Fruit fly (Drosophila melanogaster) whole organism, embryonic: ENCODE results near the gene CG1231.

ENCODE experiments used
- Asciz ChIP-seq: fragments of 200-800 bp; sonication (Bioruptor generic); optimal IDR thresholded peaks from 2 replicates; lab custom pipeline; 2017; ENCODE audit warnings: missing biosample characterization, mild to moderate bottlenecking, missing genetic modification characterization, missing genetic modification reagents
- BtbVII ChIP-seq: fragments of 200-800 bp; sonication (Bioruptor generic); optimal IDR thresholded peaks from 3 replicates; lab custom pipeline; 2017; ENCODE audit warnings: missing biosample characterization, mild to moderate bottlenecking, missing genetic modification characterization
- CG11456 ChIP-seq: fragments of 200-800 bp; sonication (Bioruptor generic); IDR thresholded peaks from 3 replicates; pipeline ENCODE4 v1.3.6; 2022; ENCODE audit warnings: missing biosample characterization, missing genetic modification characterization
- CG14014 ChIP-seq: fragments of 200-800 bp; sonication (Bioruptor generic); IDR thresholded peaks from 2 replicates; pipeline ENCODE4 v1.3.6; 2022; ENCODE audit warnings: missing biosample characterization, missing genetic modification characterization
- CG14710 ChIP-seq: fragments of 200-800 bp; sonication (Bioruptor generic); optimal IDR thresholded peaks from 3 replicates; lab custom pipeline; 2019; ENCODE audit warnings: missing biosample characterization, mild to moderate bottlenecking, missing genetic modification characterization, moderate library complexity
- CG15073 ChIP-seq: fragments of 200-800 bp; sonication (Bioruptor generic); optimal IDR thresholded peaks from 2 replicates; lab custom pipeline; 2016; ENCODE audit warnings: missing biosample characterization, missing genetic modification characterization
- CG16863 ChIP-seq: fragments of 200-800 bp; sonication (Bioruptor generic); optimal IDR thresholded peaks from 3 replicates; lab custom pipeline; 2016; ENCODE audit warnings: missing biosample characterization, missing genetic modification characterization
- CG1792 ChIP-seq: fragments of 200-800 bp; sonication (Bioruptor generic); optimal IDR thresholded peaks from 2 replicates; lab custom pipeline; 2016; ENCODE audit warnings: missing biosample characterization, missing genetic modification characterization
- CG30020 ChIP-seq: fragments of 200-800 bp; optimal IDR thresholded peaks from 2 replicates; lab custom pipeline; 2019; ENCODE audit warnings: missing biosample characterization, mild to moderate bottlenecking, missing genetic modification characterization, moderate library complexity
- CG3281 ChIP-seq: fragments of 200-800 bp; sonication (Bioruptor generic); optimal IDR thresholded peaks from 3 replicates; lab custom pipeline; 2017; ENCODE audit warnings: missing biosample characterization, mild to moderate bottlenecking, missing genetic modification characterization
- CG34224 ChIP-seq: fragments of 200-800 bp; sonication (Bioruptor generic); IDR thresholded peaks from 3 replicates; pipeline ENCODE4 v1.3.6; 2022; ENCODE audit warnings: missing biosample characterization, missing genetic modification characterization; ENCODE audit not compliant: partially characterized antibody
- CG42726 ChIP-seq: fragments of 200-800 bp; sonication (Bioruptor generic); IDR thresholded peaks from 2 replicates; pipeline ENCODE4 v1.3.6; 2022; ENCODE audit warnings: missing biosample characterization, missing genetic modification characterization; ENCODE audit not compliant: partially characterized antibody
- CG4282 ChIP-seq: fragments of 200-800 bp; sonication (Bioruptor generic); optimal IDR thresholded peaks from 2 replicates; lab custom pipeline; 2016; ENCODE audit warnings: missing biosample characterization, missing genetic modification characterization
- CG4360 ChIP-seq: fragments of 200-800 bp; sonication (Bioruptor generic); IDR thresholded peaks from 2 replicates; pipeline ENCODE4 v1.3.6; 2022; ENCODE audit warnings: missing biosample characterization, missing genetic modification characterization
- CG7271 ChIP-seq: fragments of 200-800 bp; sonication (Bioruptor generic); optimal IDR thresholded peaks from 2 replicates; lab custom pipeline; 2018; ENCODE audit warnings: missing biosample characterization, mild to moderate bottlenecking, missing genetic modification characterization, moderate library complexity
- CG8290 ChIP-seq, 3 experiments: fragments of 200-800 bp; sonication (Bioruptor generic); optimal IDR thresholded peaks; 2 replicates each; lab custom pipeline; 2016 to 2019; ENCODE audit warnings: missing biosample characterization in 3 of 3, missing genetic modification characterization in 3 of 3, mild to moderate bottlenecking in 2 of 3, moderate library complexity in 1 of 3
- CG8478 ChIP-seq: fragments of >200 bp; optimal IDR thresholded peaks from 2 replicates; lab custom pipeline; 2018
- Dref ChIP-seq: fragments of 200-800 bp; sonication (Bioruptor generic); IDR thresholded peaks from 2 replicates; pipeline ENCODE4 v1.3.6; 2022; ENCODE audit warnings: missing biosample characterization, missing genetic modification characterization
- HHEX ChIP-seq: fragments of 200-800 bp; sonication (Bioruptor generic); optimal IDR thresholded peaks from 3 replicates; lab custom pipeline; 2017; ENCODE audit warnings: missing biosample characterization, mild to moderate bottlenecking, missing genetic modification characterization, missing genetic modification reagents
- Hmx ChIP-seq: fragments of 200-800 bp; sonication (Bioruptor generic); optimal IDR thresholded peaks from 2 replicates; lab custom pipeline; 2016; ENCODE audit warnings: missing biosample characterization, missing genetic modification characterization
- Hr78 ChIP-seq, 2 experiments: fragments of 200-800 bp in 1 of 2; fragments of >200 bp in 1 of 2; sonication (Bioruptor generic) in 1 of 2; optimal IDR thresholded peaks; 2 replicates each; lab custom pipeline; 2017 to 2019; ENCODE audit warnings: missing biosample characterization in 2 of 2, missing genetic modification characterization in 2 of 2, mild to moderate bottlenecking in 1 of 2, moderate library complexity in 1 of 2
- MBD-R2 ChIP-seq: fragments of 200-800 bp; sonication (Bioruptor generic); IDR thresholded peaks from 2 replicates; pipeline ENCODE4 v1.3.6; 2022; ENCODE audit warnings: missing biosample characterization, missing genetic modification characterization
- Med ChIP-seq: fragments of 200-800 bp; sonication (Bioruptor generic); peaks from one replicate; lab custom pipeline; 2016; ENCODE audit warnings: missing biosample characterization, missing genetic modification characterization, mild to moderate bottlenecking, inconsistent platforms, moderate library complexity
- Nf-YA ChIP-seq: fragments of 200-800 bp; sonication (Bioruptor generic); IDR thresholded peaks from 2 replicates; pipeline ENCODE4 v1.3.6; 2022; ENCODE audit warnings: missing biosample characterization, missing genetic modification characterization
- Ssrp ChIP-seq: fragments of 200-800 bp; sonication (Bioruptor generic); optimal IDR thresholded peaks from 2 replicates; lab custom pipeline; 2018; ENCODE audit warnings: missing biosample characterization, mild to moderate bottlenecking, missing genetic modification characterization, moderate library complexity
- Vsx1 ChIP-seq: fragments of 200-800 bp; sonication (Bioruptor generic); optimal IDR thresholded peaks from 2 replicates; lab custom pipeline; 2017; ENCODE audit warnings: missing biosample characterization, mild to moderate bottlenecking, missing genetic modification characterization, missing genetic modification reagents
- al ChIP-seq: fragments of 200-800 bp; sonication (Bioruptor generic); IDR thresholded peaks from 2 replicates; pipeline ENCODE4 v1.3.6; 2022; ENCODE audit warnings: missing biosample characterization, missing genetic modification characterization
- bigmax ChIP-seq: fragments of 200-800 bp; sonication (Bioruptor generic); optimal IDR thresholded peaks from 2 replicates; lab custom pipeline; 2018; ENCODE audit warnings: missing biosample characterization, mild to moderate bottlenecking, missing genetic modification characterization
- esg ChIP-seq: fragments of 200-800 bp; sonication (Bioruptor generic); conservative IDR thresholded peaks from 2 replicates; pipeline ENCODE4 v1.3.6; 2022; ENCODE audit warnings: missing biosample characterization, missing genetic modification characterization
- fd64A ChIP-seq: fragments of 200-800 bp; sonication (Bioruptor generic); optimal IDR thresholded peaks from 3 replicates; lab custom pipeline; 2018; ENCODE audit warnings: missing biosample characterization, mild to moderate bottlenecking, missing genetic modification characterization
- fd96Cb ChIP-seq: fragments of 200-800 bp; sonication (Bioruptor generic); optimal IDR thresholded peaks from 2 replicates; lab custom pipeline; 2018; ENCODE audit warnings: missing biosample characterization, mild to moderate bottlenecking, missing genetic modification characterization, moderate library complexity
- gcm2 ChIP-seq: fragments of 200-800 bp; sonication (Bioruptor generic); optimal IDR thresholded peaks from 2 replicates; lab custom pipeline; 2016; ENCODE audit warnings: missing biosample characterization, missing genetic modification characterization
- gsb ChIP-seq: fragments of 200-800 bp; sonication (Bioruptor generic); IDR thresholded peaks from 2 replicates; pipeline ENCODE4 v1.3.6; 2022; ENCODE audit warnings: missing biosample characterization, missing genetic modification characterization
- ham ChIP-seq: fragments of 200-800 bp; sonication (Bioruptor generic); IDR thresholded peaks from 2 replicates; pipeline ENCODE4 v1.3.6; 2022; ENCODE audit warnings: missing biosample characterization, missing genetic modification characterization
- hbn ChIP-seq: fragments of 200-800 bp; sonication (Bioruptor generic); IDR thresholded peaks from 2 replicates; pipeline ENCODE4 v1.3.6; 2022; ENCODE audit warnings: missing biosample characterization, missing genetic modification characterization; ENCODE audit not compliant: partially characterized antibody
- hth ChIP-seq: fragments of >200 bp; optimal IDR thresholded peaks from 2 replicates; lab custom pipeline; 2017; ENCODE audit warnings: inconsistent platforms
- insv ChIP-seq, 2 experiments: fragments of 200-800 bp; sonication (Bioruptor generic); optimal IDR thresholded peaks; 3 replicates each; lab custom pipeline; 2016 to 2018; ENCODE audit warnings: missing biosample characterization in 2 of 2, missing genetic modification characterization in 2 of 2
- kah ChIP-seq: fragments of 200-800 bp; sonication (Bioruptor generic); optimal IDR thresholded peaks from 2 replicates; lab custom pipeline; 2018; ENCODE audit warnings: missing biosample characterization, mild to moderate bottlenecking, missing genetic modification characterization
- kni ChIP-seq: fragments of 200-800 bp; sonication (Bioruptor generic); optimal IDR thresholded peaks from 3 replicates; lab custom pipeline; 2017; ENCODE audit warnings: mild to moderate bottlenecking, missing biosample characterization, missing genetic modification reagents, missing genetic modification characterization
- odd ChIP-seq: fragments of 200-800 bp; sonication (Bioruptor generic); optimal IDR thresholded peaks from 2 replicates; lab custom pipeline; 2017; ENCODE audit warnings: missing biosample characterization, mild to moderate bottlenecking, missing genetic modification characterization
- otp ChIP-seq: fragments of 200-800 bp; sonication (Bioruptor generic); IDR thresholded peaks from 3 replicates; pipeline ENCODE4, ENCODE4 v1.3.6; 2022; ENCODE audit warnings: missing biosample characterization, missing genetic modification characterization
- pan ChIP-seq, 4 experiments: fragments of >200 bp in 3 of 4; fragments of 200-800 bp in 1 of 4; sonication (Bioruptor generic) in 1 of 4; optimal IDR thresholded peaks in 3 of 4; IDR thresholded peaks in 1 of 4; 2 replicates each; pipeline versions ENCODE4 v1.3.6 to Lab custom; 2017 to 2022; ENCODE audit warnings: missing biosample characterization in 2 of 4, missing genetic modification characterization in 2 of 4, mixed read lengths in 1 of 4
- prd ChIP-seq, 3 experiments: fragments of >200 bp in 2 of 3; fragments of 200-800 bp in 1 of 3; sonication (Bioruptor generic) in 1 of 3; optimal IDR thresholded peaks in 2 of 3; IDR thresholded peaks in 1 of 3; 2 replicates in 2 of 3; 3 replicates in 1 of 3; pipeline versions ENCODE4 v1.3.6 to Lab custom; 2017 to 2022; ENCODE audit warnings: missing biosample characterization in 1 of 3, missing genetic modification characterization in 1 of 3
- run ChIP-seq: fragments of 200-800 bp; sonication (Bioruptor generic); optimal IDR thresholded peaks from 3 replicates; lab custom pipeline; 2018; ENCODE audit warnings: missing biosample characterization, mild to moderate bottlenecking, missing genetic modification characterization
- sim ChIP-seq: fragments of 200-800 bp; sonication (Bioruptor generic); IDR thresholded peaks from 2 replicates; pipeline ENCODE4 v1.3.6; 2022; ENCODE audit warnings: missing biosample characterization, missing genetic modification characterization
- slbo ChIP-seq: fragments of 200-800 bp; sonication (Bioruptor generic); IDR thresholded peaks from 2 replicates; pipeline ENCODE4 v1.3.6; 2022; ENCODE audit warnings: missing biosample characterization, missing genetic modification characterization
- sqz ChIP-seq: fragments of 200-800 bp; sonication (Bioruptor generic); optimal IDR thresholded peaks from 3 replicates; lab custom pipeline; 2018; ENCODE audit warnings: missing biosample characterization, mild to moderate bottlenecking, missing genetic modification characterization
- usp ChIP-seq: fragments of >200 bp; optimal IDR thresholded peaks from 2 replicates; lab custom pipeline; 2017; ENCODE audit warnings: missing biosample characterization, missing genetic modification characterization
- wek ChIP-seq: fragments of 200-800 bp; sonication (Bioruptor generic); optimal IDR thresholded peaks from 3 replicates; lab custom pipeline; 2018; ENCODE audit warnings: missing biosample characterization, mild to moderate bottlenecking, missing genetic modification characterization, moderate library complexity

Gene CG1231

DNA sequence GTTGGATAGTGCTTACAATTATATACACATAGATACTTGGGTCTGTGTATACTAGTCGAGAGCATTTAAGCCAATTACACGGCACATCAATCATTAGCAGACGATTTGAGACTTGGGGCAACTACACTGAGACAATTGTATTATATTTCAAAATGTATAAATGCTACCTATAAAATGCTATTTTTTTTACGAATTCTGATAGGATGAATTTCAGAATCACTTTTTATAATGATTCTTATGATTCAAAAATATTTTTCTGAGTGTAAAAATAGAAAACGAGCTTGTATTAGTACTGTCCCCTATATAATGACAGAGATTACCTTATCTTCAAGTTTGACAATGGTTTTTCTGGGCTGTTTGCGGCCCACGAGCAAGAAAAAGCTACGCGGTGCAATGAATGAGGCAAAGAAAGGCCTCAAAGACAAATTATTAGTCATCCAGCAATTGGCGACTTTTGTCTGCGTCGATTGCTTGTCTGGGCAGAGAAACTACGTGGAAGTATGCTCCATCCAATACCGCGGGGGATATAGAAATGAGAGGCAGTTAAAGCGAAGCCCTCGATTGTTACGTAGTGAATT lies 5.5 kb upstream of the CG1231 start (continued):
- peak; percentile 47 for TF ChIP-seq CG1792 (GFP tag; lab: Kevin White, UChicago)
- TF ChIP-seq CG4282 (GFP tag; lab: Kevin White, UChicago), result no peak
- no peak for TF ChIP-seq gcm2 (GFP tag; lab: Kevin White, UChicago)
- TF ChIP-seq Dref (GFP tag; lab: Robert Waterston, UW), result no peak
- TF ChIP-seq CG15073 (GFP tag; lab: Kevin White, UChicago), result no peak
- TF ChIP-seq CG14014, result peak; percentile 80
- TF ChIP-seq CG42726, result no peak
- TF ChIP-seq Hmx, result no peak
- TF ChIP-seq bigmax (GFP tag; lab: Kevin White, UChicago), result no peak
- TF ChIP-seq CG11456, result peak; percentile 83
- TF ChIP-seq CG3281 (GFP tag; lab: Kevin White, UChicago), result peak; percentile 76
- peak; percentile 52 for TF ChIP-seq esg
- TF ChIP-seq fd64A (GFP tag; lab: Kevin White, UChicago), result no peak
- no peak for TF ChIP-seq insv (GFP tag; optimal IDR thresholded peaks at IDR 0.05; lab: Kevin White, UChicago)
- no peak for TF ChIP-seq CG7271 (tag; lab: Kevin White, UChicago)
- peak; percentile 92 for TF ChIP-seq Med (GFP tag; lab: Kevin White, UChicago)
- TF ChIP-seq hbn (GFP tag; lab: Robert Waterston, UW), result no peak
- no peak for TF ChIP-seq CG8290 (GFP tag; optimal IDR thresholded peaks at IDR 0.05; lab: Kevin White, UChicago)
- no peak for TF ChIP-seq CG8290 (tag; optimal IDR thresholded peaks at IDR 0.05; lab: Kevin White, UChicago)
- TF ChIP-seq CG30020, result no peak
- TF ChIP-seq Hr78 (GFP tag; optimal IDR thresholded peaks at IDR 0.05; lab: Kevin White, UChicago), result peak in 1 of 2 experiments; percentile 83
- TF ChIP-seq kah (GFP tag; lab: Kevin White, UChicago), result no peak
- TF ChIP-seq HHEX, result peak; percentile 79
- TF ChIP-seq slbo, result peak; percentile 85
- TF ChIP-seq hth (lab: Kevin White, UChicago), result no peak
- TF ChIP-seq CG16863 (GFP tag; lab: Kevin White, UChicago), result peak; percentile 50
- TF ChIP-seq BtbVII, result peak; percentile 33
- TF ChIP-seq al, result peak; percentile 68
- TF ChIP-seq usp (GFP tag; lab: Kevin White, UChicago), result no peak
- peak; percentile 70 for TF ChIP-seq CG14710 (tag; lab: Kevin White, UChicago)
- TF ChIP-seq wek (GFP tag; lab: Kevin White, UChicago), result no peak
- no peak for TF ChIP-seq CG8478 (lab: Kevin White, UChicago)
- TF ChIP-seq Ssrp (tag; lab: Kevin White, UChicago), result peak; percentile 47
- no peak for TF ChIP-seq odd (GFP tag; lab: Kevin White, UChicago)
- peak; percentile 63; the same call in 1 of the 2 replicates for TF ChIP-seq MBD-R2 (GFP tag; lab: Robert Waterston, UW)
- TF ChIP-seq Nf-YA (GFP tag; lab: Robert Waterston, UW), result peak; percentile 61
- TF ChIP-seq otp, result peak; percentile 67; the same call in 1 of the 3 replicates
- no peak for TF ChIP-seq CG4360 (GFP tag; lab: Robert Waterston, UW)
- no peak for TF ChIP-seq sqz (GFP tag; lab: Kevin White, UChicago)
- no peak for TF ChIP-seq CG34224 (GFP tag; lab: Robert Waterston, UW)
- peak; percentile 37 for TF ChIP-seq Asciz (GFP tag; lab: Kevin White, UChicago)
- TF ChIP-seq run, result no peak
- TF ChIP-seq sim (GFP tag; lab: Robert Waterston, UW), result 0 out of 2 replicates have a peak, but pooled peaks have one; percentile 45
- TF ChIP-seq kni, result no peak
- no peak for TF ChIP-seq Vsx1 (GFP tag; lab: Kevin White, UChicago)
- TF ChIP-seq pan (optimal IDR thresholded peaks at IDR 0.05; lab: Kevin White, UChicago), result no peak
- peak in 1 of 2 experiments; percentile 91 for TF ChIP-seq pan (GFP tag; optimal IDR thresholded peaks at IDR 0.05 in 1 of 2, IDR thresholded peaks at IDR 0.05 in 1 of 2)
- TF ChIP-seq ham, result no peak
- TF ChIP-seq gsb (GFP tag; lab: Robert Waterston, UW), result peak; percentile 56; the same call in 1 of the 2 replicates
- no peak for TF ChIP-seq prd (optimal IDR thresholded peaks at IDR 0.05; lab: Kevin White, UChicago)
- peak; percentile 83 for TF ChIP-seq prd (GFP tag; IDR thresholded peaks at IDR 0.05; lab: Robert Waterston, UW)
- peak; percentile 82 for TF ChIP-seq fd96Cb (tag; lab: Kevin White, UChicago)
